Worm (Caenorhabditis elegans) whole organism, L4 larva: ENCODE measurements around the gene F22F4.4.
A peak's percentile ranks its signal among the peaks of the same experiment; 100 is the strongest.

Source experiments
- R02D3.7 ChIP-seq: fragments of 150-350 bp; sonication (generic microtip); optimal IDR thresholded peaks from 3 replicates; lab custom pipeline; 2014; ENCODE audit warnings: missing biosample characterization, missing genetic modification characterization
- dve-1 ChIP-seq: sonication (generic microtip); optimal IDR thresholded peaks from 2 replicates; lab custom pipeline; 2017; ENCODE audit warnings: antibody characterized with exemption, mild to moderate bottlenecking, missing genetic modification characterization, missing compliant biosample characterization; ENCODE audit not compliant: insufficient read depth
- lsy-2 ChIP-seq, 2 experiments: fragments of 150-350 bp in 1 of 2; sonication (generic microtip) in 1 of 2; optimal IDR thresholded peaks; 2 replicates each; lab custom pipeline; 2014 to 2017; ENCODE audit warnings: missing biosample characterization in 2 of 2, missing genetic modification characterization in 2 of 2
- mep-1 ChIP-seq: fragments of 150-350 bp; sonication (generic microtip); optimal IDR thresholded peaks from 3 replicates; lab custom pipeline; 2014; ENCODE audit warnings: missing biosample characterization, missing genetic modification characterization
- nhr-102 ChIP-seq: sonication (generic microtip); optimal IDR thresholded peaks from 2 replicates; lab custom pipeline; 2016; ENCODE audit warnings: mild to moderate bottlenecking, missing genetic modification characterization, moderate library complexity, missing compliant biosample characterization
- nhr-6 ChIP-seq: fragments of 150-350 bp; optimal IDR thresholded peaks from 2 replicates; lab custom pipeline; 2014; ENCODE audit warnings: missing biosample characterization, missing genetic modification characterization
- unc-62 ChIP-seq, 3 experiments: fragments of 150-350 bp in 1 of 3; sonication (generic microtip); optimal IDR thresholded peaks in 2 of 3; peaks in 1 of 3; 1 replicate in 1 of 3; 2 replicates in 2 of 3; lab custom pipeline; 2014 to 2017; ENCODE audit warnings: missing biosample characterization in 3 of 3, missing genetic modification characterization in 3 of 3, missing genetic modification reagents in 3 of 3, missing genotype in 1 of 3

ce11 chrX:6024977-6025376 lies 23.6 kb upstream of the F22F4.4 start:
- TF ChIP-seq lsy-2 (tag; optimal IDR thresholded peaks at IDR 0.05; lab: Kevin White, UChicago) (no peak), nhr-102 (peak; percentile 15), mep-1 (tag; lab: Kevin White, UChicago) (peak; percentile 18), unc-62 (GFP tag; optimal IDR thresholded peaks at IDR 0.05 in 1 of 2; lab: Kevin White, UChicago) (peak in 1 of 2 experiments; percentile 58), unc-62 (tag; optimal IDR thresholded peaks at IDR 0.05; lab: Kevin White, UChicago) (no peak), dve-1 (tag; lab: Kevin White, UChicago) (peak; percentile 64), R02D3.7 (tag; lab: Kevin White, UChicago) (no peak), nhr-6 (no peak)
